Worm (Caenorhabditis elegans) whole organism, L4 larva: Measurements from ENCODE around the gene Y37E11B.5.

Experiments
- ceh-82 ChIP-seq: sonication (generic microtip); optimal IDR thresholded peaks from 2 replicates; lab custom pipeline; 2017; ENCODE audit warnings: missing biosample characterization, missing genetic modification characterization
- cey-2 ChIP-seq: sonication (generic microtip); optimal IDR thresholded peaks from 3 replicates; lab custom pipeline; 2017; ENCODE audit warnings: missing genetic modification characterization, mild to moderate bottlenecking, missing compliant biosample characterization, antibody characterized with exemption, borderline replicate concordance; ENCODE audit not compliant: insufficient read depth
- egl-27 ChIP-seq: sonication (generic microtip); optimal IDR thresholded peaks from 3 replicates; lab custom pipeline; 2017; ENCODE audit warnings: missing biosample characterization, missing genetic modification reagents, missing genetic modification characterization
- lin-13 ChIP-seq: fragments of 150-350 bp; optimal IDR thresholded peaks from 2 replicates; lab custom pipeline; 2014; ENCODE audit warnings: missing biosample characterization, missing genetic modification reagents, missing genetic modification characterization
- madf-9 ChIP-seq: fragments of 200-800 bp; sonication (Bioruptor generic); conservative IDR thresholded peaks from 2 replicates; pipeline ENCODE4 v1.3.6; 2022; ENCODE audit warnings: missing genetic modification reagents, missing genetic modification characterization, missing compliant biosample characterization
- nhr-10 ChIP-seq: fragments of 150-350 bp; optimal IDR thresholded peaks from 2 replicates; lab custom pipeline; 2014; ENCODE audit warnings: missing biosample characterization, missing genetic modification characterization
- nhr-11 ChIP-seq: fragments of 150-350 bp; optimal IDR thresholded peaks from 2 replicates; lab custom pipeline; 2014; ENCODE audit warnings: missing biosample characterization, missing genetic modification characterization
- nhr-237 ChIP-seq: sonication (generic microtip); optimal IDR thresholded peaks from 2 replicates; lab custom pipeline; 2017; ENCODE audit warnings: missing biosample characterization, missing genetic modification characterization
- nhr-25 ChIP-seq: sonication (generic microtip); optimal IDR thresholded peaks from 2 replicates; lab custom pipeline; 2017; ENCODE audit warnings: missing genetic modification characterization, mild to moderate bottlenecking, missing compliant biosample characterization, antibody characterized with exemption, moderate library complexity, borderline replicate concordance; ENCODE audit not compliant: insufficient read depth
- nhr-42 ChIP-seq: fragments of 200-800 bp; sonication (Bioruptor generic); IDR thresholded peaks from 2 replicates; pipeline ENCODE4 v1.3.6; 2022; ENCODE audit warnings: missing genetic modification characterization, missing compliant biosample characterization
- rbr-2 ChIP-seq: sonication (generic microtip); optimal IDR thresholded peaks from 2 replicates; lab custom pipeline; 2016; ENCODE audit warnings: missing genotype, missing genetic modification characterization, missing compliant biosample characterization
- set-16 ChIP-seq: fragments of 200-800 bp; sonication (Bioruptor generic); IDR thresholded peaks from 2 replicates; pipeline ENCODE4 v1.3.6; 2022; ENCODE audit warnings: missing genetic modification reagents, missing genetic modification characterization, missing compliant biosample characterization
- ztf-11 ChIP-seq: fragments of 150-350 bp; optimal IDR thresholded peaks from 2 replicates; lab custom pipeline; 2014; ENCODE audit warnings: missing biosample characterization, missing genetic modification characterization
- ztf-7 ChIP-seq: fragments of 150-350 bp; optimal IDR thresholded peaks from 2 replicates; lab custom pipeline; 2014; ENCODE audit warnings: missing biosample characterization, missing genetic modification characterization

ce11 chrIV:3597356-3597755 lies 996 bp downstream of the Y37E11B.5 start:
- TF ChIP-seq nhr-42 (GFP tag; lab: Robert Waterston, UW) (no peak), ztf-7 (tag; lab: Kevin White, UChicago) (no peak), rbr-2 (tag; lab: Kevin White, UChicago) (no peak), ceh-82 (tag; lab: Kevin White, UChicago) (no peak), cey-2 (no peak), nhr-237 (tag; lab: Kevin White, UChicago) (no peak), madf-9 (GFP tag; lab: Robert Waterston, UW) (no peak), lin-13 (GFP tag; lab: Kevin White, UChicago) (no peak), nhr-11 (tag; lab: Kevin White, UChicago) (no peak), ztf-11 (no peak), egl-27 (tag; lab: Kevin White, UChicago) (no peak), nhr-10 (no peak), set-16 (GFP tag; lab: Robert Waterston, UW) (no peak), nhr-25 (tag; lab: Kevin White, UChicago) (no peak)
